Worm (Caenorhabditis elegans): ENCODE measurements around the gene C14E2.7.

C14E2.7 gene

DNA sequence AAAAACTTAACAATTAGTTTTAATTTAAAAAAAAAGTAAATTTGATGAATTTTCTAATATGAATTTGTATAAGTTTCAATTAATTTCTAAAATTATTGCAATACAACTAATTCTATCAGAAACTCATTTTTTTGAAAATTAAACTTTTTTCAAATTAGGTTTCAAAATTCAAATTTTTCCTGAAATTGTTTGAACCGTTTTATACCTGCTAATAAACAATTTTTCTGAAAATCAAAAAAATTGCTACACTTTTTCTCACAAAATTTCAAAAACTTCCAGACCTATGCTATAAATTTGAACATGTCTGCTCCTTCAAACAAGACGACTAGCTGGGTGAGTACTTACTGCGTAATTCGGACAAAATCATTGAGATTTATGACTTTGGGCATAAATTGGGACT is 44.2 kb downstream of the C14E2.7 start, which contains the start of gene T26C11.8:
T26C11.8 (plus strand) TSS at position 301 of the 400 bp plus-strand sequence.
- TF ChIP-seq nhr-6 (tag; optimal IDR thresholded peaks at IDR 0.05): no peak
- TF ChIP-seq unc-55 (GFP tag; optimal IDR thresholded peaks at IDR 0.05): no peak
- TF ChIP-seq sma-3 (GFP tag; optimal IDR thresholded peaks at IDR 0.05): no peak
- TF ChIP-seq crh-2 (tag; optimal IDR thresholded peaks at IDR 0.05): no peak
- no peak for TF ChIP-seq snpc-4 (tag; optimal IDR thresholded peaks at IDR 0.05)
- no peak for TF ChIP-seq nhr-11 (tag; optimal IDR thresholded peaks at IDR 0.05)
- no peak for TF ChIP-seq ztf-1 (GFP tag; conservative IDR thresholded peaks at IDR 0.05)
- no peak for TF ChIP-seq ztf-4 (tag; optimal IDR thresholded peaks at IDR 0.05)
- TF ChIP-seq Y55F3AM.14 (GFP tag; optimal IDR thresholded peaks at IDR 0.05): no peak
- no peak for TF ChIP-seq nhr-21 (tag; optimal IDR thresholded peaks at IDR 0.05)
- TF ChIP-seq R02D3.7 (tag; optimal IDR thresholded peaks at IDR 0.05): no peak
- TF ChIP-seq egl-27 (tag; optimal IDR thresholded peaks at IDR 0.05): no peak
- TF ChIP-seq ztf-11 (tag; optimal IDR thresholded peaks at IDR 0.05): no peak
- no peak for TF ChIP-seq sem-4 (tag; optimal IDR thresholded peaks at IDR 0.05)
- TF ChIP-seq lsy-2 (tag; optimal IDR thresholded peaks at IDR 0.05): no peak
- TF ChIP-seq elt-1 (tag; optimal IDR thresholded peaks at IDR 0.05): no peak
- TF ChIP-seq ZK546.5 (tag; optimal IDR thresholded peaks at IDR 0.05): no peak
- TF ChIP-seq nhr-10 (tag; optimal IDR thresholded peaks at IDR 0.05): no peak
- no peak for TF ChIP-seq unc-39 (tag; optimal IDR thresholded peaks at IDR 0.05)

DNA sequence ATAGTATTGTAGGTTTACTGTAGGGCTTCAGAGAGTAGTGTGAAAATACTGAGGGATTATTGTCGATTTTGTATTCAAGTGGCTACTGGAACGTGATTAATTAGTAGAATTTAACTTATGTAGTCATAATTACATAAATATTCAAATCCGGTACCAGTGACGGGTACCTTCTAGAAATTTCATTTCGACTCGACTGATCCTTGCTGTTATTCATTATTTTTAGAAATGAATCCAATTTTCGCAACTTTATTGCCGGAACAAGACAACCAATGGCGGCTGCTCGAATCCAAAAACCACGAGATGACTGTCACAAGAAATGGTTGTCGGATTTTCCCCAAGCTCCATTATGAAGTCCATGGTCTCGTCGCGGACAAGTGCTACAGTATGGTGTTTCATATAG is 48.7 kb downstream of the C14E2.7 start, which contains the start of gene tbx-41:
tbx-41 (plus strand) TSS at position 301 of the 400 bp plus-strand sequence.
- no peak for TF ChIP-seq Y55F3AM.14 (GFP tag; optimal IDR thresholded peaks at IDR 0.05)
- no peak for TF ChIP-seq nhr-77 (tag; optimal IDR thresholded peaks at IDR 0.05)
- TF ChIP-seq gmeb-1 (tag; optimal IDR thresholded peaks at IDR 0.05): no peak
- no peak for TF ChIP-seq peb-1 (tag; optimal IDR thresholded peaks at IDR 0.05)
- no peak for TF ChIP-seq sma-9 (GFP tag; optimal IDR thresholded peaks at IDR 0.05)
- TF ChIP-seq sma-9 (tag; optimal IDR thresholded peaks at IDR 0.05): no peak
- TF ChIP-seq mdl-1 (tag; optimal IDR thresholded peaks at IDR 0.05): no peak
- no peak for TF ChIP-seq lin-39 (tag; optimal IDR thresholded peaks at IDR 0.05)
- TF ChIP-seq sma-3 (GFP tag; optimal IDR thresholded peaks at IDR 0.05): no peak
- TF ChIP-seq nhr-11 (tag; optimal IDR thresholded peaks at IDR 0.05): no peak
- no peak for TF ChIP-seq R02D3.7 (tag; optimal IDR thresholded peaks at IDR 0.05)
- TF ChIP-seq nhr-6 (tag; optimal IDR thresholded peaks at IDR 0.05): no peak
- no peak for TF ChIP-seq unc-39 (tag; optimal IDR thresholded peaks at IDR 0.05)
- no peak for TF ChIP-seq aly-2 (tag; optimal IDR thresholded peaks at IDR 0.05)
- TF ChIP-seq snpc-4 (tag; optimal IDR thresholded peaks at IDR 0.05): no peak
- no peak for TF ChIP-seq unc-62 (GFP tag; optimal IDR thresholded peaks at IDR 0.05)
- no peak for TF ChIP-seq nhr-23 (tag; optimal IDR thresholded peaks at IDR 0.05)
- no peak for TF ChIP-seq fos-1 (tag; optimal IDR thresholded peaks at IDR 0.05)
- TF ChIP-seq crh-2 (tag; optimal IDR thresholded peaks at IDR 0.05): no peak
- TF ChIP-seq nhr-237 (tag; optimal IDR thresholded peaks at IDR 0.05): no peak
